Fruit fly (Drosophila melanogaster) whole organism, embryonic: ENCODE measurements around the gene Grd.
A peak's percentile ranks its signal among the peaks of the same experiment; 100 is the strongest.

Source experiments
- Adf1 ChIP-seq: fragments of 200-800 bp; sonication (Bioruptor generic); IDR thresholded peaks from 2 replicates; pipeline ENCODE4 v1.3.6; 2022; ENCODE audit warnings: missing biosample characterization, missing genetic modification characterization
- BEAF-32 ChIP-seq: fragments of 200-800 bp; sonication (Bioruptor generic); optimal IDR thresholded peaks from 3 replicates; lab custom pipeline; 2017; ENCODE audit warnings: missing biosample characterization, missing genetic modification characterization, mild to moderate bottlenecking, moderate library complexity, missing genetic modification reagents
- CG12391 ChIP-seq: fragments of 200-800 bp; sonication (Bioruptor generic); optimal IDR thresholded peaks from 3 replicates; lab custom pipeline; 2018; ENCODE audit warnings: missing biosample characterization, mild to moderate bottlenecking, missing genetic modification characterization, moderate library complexity
- CG12659 ChIP-seq: fragments of 200-800 bp; sonication (Bioruptor generic); optimal IDR thresholded peaks from 3 replicates; lab custom pipeline; 2017; ENCODE audit warnings: mild to moderate bottlenecking, missing biosample characterization, missing genetic modification reagents, missing genetic modification characterization
- CG14710 ChIP-seq: fragments of 200-800 bp; sonication (Bioruptor generic); optimal IDR thresholded peaks from 3 replicates; lab custom pipeline; 2019; ENCODE audit warnings: missing biosample characterization, mild to moderate bottlenecking, missing genetic modification characterization, moderate library complexity
- CG15269 ChIP-seq: fragments of 200-800 bp; sonication (Bioruptor generic); optimal IDR thresholded peaks from 2 replicates; lab custom pipeline; 2018; ENCODE audit warnings: missing biosample characterization, mild to moderate bottlenecking, missing genetic modification characterization, moderate library complexity
- CG15514 ChIP-seq: fragments of 200-800 bp; sonication (Bioruptor generic); optimal IDR thresholded peaks from 3 replicates; lab custom pipeline; 2017; ENCODE audit warnings: missing biosample characterization, missing genetic modification characterization, mild to moderate bottlenecking, moderate library complexity, missing genetic modification reagents
- CG1647 ChIP-seq: fragments of 200-800 bp; sonication (Bioruptor generic); optimal IDR thresholded peaks from 3 replicates; lab custom pipeline; 2016; ENCODE audit warnings: missing biosample characterization, missing genetic modification characterization
- CG17612 ChIP-seq: fragments of 200-800 bp; sonication (Bioruptor generic); IDR thresholded peaks from 2 replicates; pipeline ENCODE4 v1.3.6; 2022; ENCODE audit warnings: missing biosample characterization, missing genetic modification characterization
- CG2116 ChIP-seq: fragments of 200-800 bp; sonication (Bioruptor generic); optimal IDR thresholded peaks from 3 replicates; lab custom pipeline; 2018; ENCODE audit warnings: missing biosample characterization, mild to moderate bottlenecking, missing genetic modification characterization
- CG2712 ChIP-seq: fragments of 200-800 bp; optimal IDR thresholded peaks from 3 replicates; lab custom pipeline; 2019; ENCODE audit warnings: missing biosample characterization, mild to moderate bottlenecking, missing genetic modification characterization, moderate library complexity
- CG34422 ChIP-seq: fragments of 200-800 bp; sonication (Bioruptor generic); IDR thresholded peaks from 3 replicates; pipeline ENCODE4 v1.3.6; 2022; ENCODE audit warnings: missing biosample characterization, missing genetic modification characterization
- CG3847 ChIP-seq: fragments of 200-800 bp; sonication (Bioruptor generic); IDR thresholded peaks from 2 replicates; pipeline ENCODE4 v1.3.6; 2022; ENCODE audit warnings: missing biosample characterization, missing genetic modification characterization
- CG3995 ChIP-seq: fragments of 200-800 bp; sonication (Bioruptor generic); optimal IDR thresholded peaks from 3 replicates; lab custom pipeline; 2016; ENCODE audit warnings: missing biosample characterization, missing genetic modification characterization
- CG4617 ChIP-seq: fragments of 200-800 bp; sonication (Bioruptor generic); optimal IDR thresholded peaks from 3 replicates; lab custom pipeline; 2016; ENCODE audit warnings: missing biosample characterization, missing genetic modification characterization, borderline replicate concordance
- CG6791 ChIP-seq: fragments of 200-800 bp; sonication (Bioruptor generic); IDR thresholded peaks from 3 replicates; pipeline ENCODE4 v1.3.6; 2022; ENCODE audit warnings: missing biosample characterization, missing genetic modification characterization; ENCODE audit not compliant: partially characterized antibody
- CG9932 ChIP-seq: fragments of 200-800 bp; sonication (Bioruptor generic); IDR thresholded peaks from 2 replicates; pipeline ENCODE4 v1.3.6; 2022; ENCODE audit warnings: missing biosample characterization, missing genetic modification characterization
- Dfd ChIP-seq, 2 experiments: fragments of >200 bp; optimal IDR thresholded peaks; 2 replicates each; lab custom pipeline; 2017; ENCODE audit warnings: missing biosample characterization in 2 of 2, missing genetic modification characterization in 2 of 2
- Drgx ChIP-seq: fragments of 200-800 bp; sonication (Bioruptor generic); IDR thresholded peaks from 2 replicates; pipeline ENCODE4 v1.3.6; 2022; ENCODE audit warnings: missing biosample characterization, missing genetic modification characterization
- E2f2 ChIP-seq: fragments of 200-800 bp; sonication (Bioruptor generic); IDR thresholded peaks from 2 replicates; pipeline ENCODE4 v1.3.6; 2022; ENCODE audit warnings: missing biosample characterization, missing genetic modification characterization
- Fer3 ChIP-seq: fragments of 200-800 bp; sonication (Bioruptor generic); optimal IDR thresholded peaks from 2 replicates; lab custom pipeline; 2018; ENCODE audit warnings: missing biosample characterization, mild to moderate bottlenecking, missing genetic modification characterization, moderate library complexity
- Gug ChIP-seq: fragments of 200-800 bp; sonication (Bioruptor generic); IDR thresholded peaks from 4 replicates; pipeline ENCODE4 v1.3.6; 2022; ENCODE audit warnings: missing biosample characterization, missing genetic modification characterization
- H15 ChIP-seq: fragments of 200-800 bp; sonication (Bioruptor generic); IDR thresholded peaks from 3 replicates; pipeline ENCODE4 v1.3.6; 2022; ENCODE audit warnings: missing biosample characterization, missing genetic modification characterization
- HmgZ ChIP-seq: fragments of 200-800 bp; sonication (Bioruptor generic); optimal IDR thresholded peaks from 2 replicates; lab custom pipeline; 2018; ENCODE audit warnings: missing biosample characterization, mild to moderate bottlenecking, missing genetic modification characterization
- Hsf ChIP-seq: fragments of 200-800 bp; sonication (Bioruptor generic); optimal IDR thresholded peaks from 3 replicates; lab custom pipeline; 2016; ENCODE audit warnings: missing biosample characterization, missing genetic modification characterization
- Myb ChIP-seq: fragments of 200-800 bp; sonication (Bioruptor generic); optimal IDR thresholded peaks from 2 replicates; lab custom pipeline; 2016; ENCODE audit warnings: missing biosample characterization, missing genetic modification characterization
- NFAT ChIP-seq: fragments of 200-800 bp; sonication (Bioruptor generic); IDR thresholded peaks from 2 replicates; pipeline ENCODE4 v1.3.6; 2022; ENCODE audit warnings: missing biosample characterization, missing genetic modification characterization
- PHDP ChIP-seq: fragments of 200-800 bp; sonication (Bioruptor generic); optimal IDR thresholded peaks from 3 replicates; lab custom pipeline; 2018; ENCODE audit warnings: missing biosample characterization, mild to moderate bottlenecking, missing genetic modification characterization, moderate library complexity
- Sry-β ChIP-seq: fragments of 200-800 bp; sonication (Bioruptor generic); optimal IDR thresholded peaks from 2 replicates; lab custom pipeline; 2018; ENCODE audit warnings: missing biosample characterization, mild to moderate bottlenecking, missing genetic modification characterization, moderate library complexity
- bigmax ChIP-seq: fragments of 200-800 bp; sonication (Bioruptor generic); optimal IDR thresholded peaks from 2 replicates; lab custom pipeline; 2018; ENCODE audit warnings: missing biosample characterization, mild to moderate bottlenecking, missing genetic modification characterization
- bsh ChIP-seq, 2 experiments: fragments of 200-800 bp; sonication (Bioruptor generic); optimal IDR thresholded peaks; 2 replicates each; lab custom pipeline; 2017 to 2018; ENCODE audit warnings: mild to moderate bottlenecking in 2 of 2, missing biosample characterization in 2 of 2, missing genetic modification characterization in 2 of 2, moderate library complexity in 1 of 2
- cato ChIP-seq: fragments of 200-800 bp; sonication (Bioruptor generic); optimal IDR thresholded peaks from 2 replicates; lab custom pipeline; 2016; ENCODE audit warnings: missing biosample characterization, missing genetic modification characterization, borderline replicate concordance
- chn ChIP-seq: fragments of 200-800 bp; sonication (Bioruptor generic); optimal IDR thresholded peaks from 2 replicates; lab custom pipeline; 2016; ENCODE audit warnings: missing biosample characterization, missing genetic modification characterization
- crol ChIP-seq: fragments of 200-800 bp; sonication (Bioruptor generic); IDR thresholded peaks from 2 replicates; pipeline ENCODE4 v1.3.6; 2022; ENCODE audit warnings: missing biosample characterization, missing genetic modification characterization
- emc ChIP-seq: fragments of 200-800 bp; sonication (Bioruptor generic); optimal IDR thresholded peaks from 2 replicates; lab custom pipeline; 2016; ENCODE audit warnings: missing biosample characterization, missing genetic modification characterization
- esg ChIP-seq: fragments of 200-800 bp; sonication (Bioruptor generic); conservative IDR thresholded peaks from 2 replicates; pipeline ENCODE4 v1.3.6; 2022; ENCODE audit warnings: missing biosample characterization, missing genetic modification characterization
- grau ChIP-seq: fragments of 200-800 bp; optimal IDR thresholded peaks from 3 replicates; lab custom pipeline; 2019; ENCODE audit warnings: missing biosample characterization, mild to moderate bottlenecking, missing genetic modification characterization, moderate library complexity
- kah ChIP-seq: fragments of 200-800 bp; sonication (Bioruptor generic); optimal IDR thresholded peaks from 2 replicates; lab custom pipeline; 2018; ENCODE audit warnings: missing biosample characterization, mild to moderate bottlenecking, missing genetic modification characterization
- lbe ChIP-seq: fragments of 200-800 bp; sonication (Bioruptor generic); optimal IDR thresholded peaks from 2 replicates; lab custom pipeline; 2016; ENCODE audit warnings: missing biosample characterization, mild to moderate bottlenecking, missing genetic modification characterization
- nerfin-2 ChIP-seq: fragments of 200-800 bp; sonication (Bioruptor generic); IDR thresholded peaks from 2 replicates; pipeline ENCODE4 v1.3.6; 2022; ENCODE audit warnings: missing biosample characterization, missing genetic modification characterization; ENCODE audit not compliant: partially characterized antibody
- nmo ChIP-seq: fragments of 200-800 bp; sonication (Bioruptor generic); optimal IDR thresholded peaks from 2 replicates; lab custom pipeline; 2018; ENCODE audit warnings: missing biosample characterization, mild to moderate bottlenecking, missing genetic modification characterization, moderate library complexity
- phol ChIP-seq: fragments of 200-800 bp; sonication (Bioruptor generic); optimal IDR thresholded peaks from 3 replicates; lab custom pipeline; 2018; ENCODE audit warnings: missing biosample characterization, mild to moderate bottlenecking, missing genetic modification characterization, moderate library complexity
- pzg ChIP-seq: fragments of 200-800 bp; sonication (Bioruptor generic); optimal IDR thresholded peaks from 3 replicates; lab custom pipeline; 2018; ENCODE audit warnings: missing biosample characterization, mild to moderate bottlenecking, missing genetic modification characterization, moderate library complexity
- row ChIP-seq: fragments of 200-800 bp; sonication (Bioruptor generic); IDR thresholded peaks from 3 replicates; pipeline ENCODE4 v1.3.6; 2022; ENCODE audit warnings: missing biosample characterization, missing genetic modification characterization
- stwl ChIP-seq: fragments of 200-800 bp; sonication (Bioruptor generic); optimal IDR thresholded peaks from 3 replicates; lab custom pipeline; 2018; ENCODE audit warnings: missing biosample characterization, mild to moderate bottlenecking, missing genetic modification characterization, moderate library complexity
- trem ChIP-seq: fragments of 200-800 bp; optimal IDR thresholded peaks from 3 replicates; lab custom pipeline; 2019; ENCODE audit warnings: missing biosample characterization, mild to moderate bottlenecking, missing genetic modification characterization, moderate library complexity
- vvl ChIP-seq: fragments of 200-800 bp; sonication (Bioruptor generic); IDR thresholded peaks from 2 replicates; pipeline ENCODE4 v1.3.6; 2022; ENCODE audit warnings: missing biosample characterization, missing genetic modification characterization
- wek ChIP-seq: fragments of 200-800 bp; sonication (Bioruptor generic); optimal IDR thresholded peaks from 3 replicates; lab custom pipeline; 2018; ENCODE audit warnings: missing biosample characterization, mild to moderate bottlenecking, missing genetic modification characterization, moderate library complexity
- zfh2 ChIP-seq: fragments of 200-800 bp; sonication (Bioruptor generic); optimal IDR thresholded peaks from 2 replicates; lab custom pipeline; 2016; ENCODE audit warnings: missing biosample characterization, missing genetic modification characterization

Grd gene

DNA sequence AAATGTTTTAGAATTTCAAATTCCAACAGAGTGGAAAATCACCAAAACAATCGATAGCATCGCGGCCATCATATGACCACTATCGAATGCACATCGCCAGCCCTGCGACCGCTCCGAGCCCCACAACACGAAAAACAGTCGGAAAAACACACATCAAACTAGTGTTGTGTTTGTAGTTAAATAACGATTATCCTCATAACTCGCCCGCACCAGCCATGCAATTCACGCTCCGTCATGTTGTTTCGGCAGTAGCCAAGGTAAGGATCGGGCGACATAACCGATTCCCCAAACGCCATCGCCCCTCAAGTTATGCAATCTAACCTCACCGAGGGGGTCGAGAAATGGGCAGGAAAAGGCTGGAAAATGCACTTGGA is 23.8 kb downstream of the Grd start (continued):
- peak; percentile 16 for TF ChIP-seq zfh2 (GFP tag; lab: Kevin White, UChicago)
- peak; percentile 75 for TF ChIP-seq bigmax (GFP tag; lab: Kevin White, UChicago)
- TF ChIP-seq Adf1 = no peak
- peak; percentile 29 for TF ChIP-seq chn (GFP tag; lab: Kevin White, UChicago)
- peak; percentile 66 for TF ChIP-seq CG9932 (GFP tag; lab: Robert Waterston, UW)
- TF ChIP-seq NFAT (GFP tag; lab: Robert Waterston, UW) = peak; percentile 91
- TF ChIP-seq Hsf (GFP tag; lab: Kevin White, UChicago) = peak; percentile 5
- peak; percentile 87 for TF ChIP-seq CG6791 (GFP tag; lab: Robert Waterston, UW)
- peak; percentile 38; the same call in 1 of the 4 replicates for TF ChIP-seq Gug (GFP tag; lab: Robert Waterston, UW)
- peak; percentile 20; the same call in 1 of the 2 replicates for TF ChIP-seq Drgx
- peak; percentile 56 for TF ChIP-seq crol
- TF ChIP-seq H15 (GFP tag; lab: Robert Waterston, UW) = no peak
- no peak for TF ChIP-seq wek (GFP tag; lab: Kevin White, UChicago)

DNA sequence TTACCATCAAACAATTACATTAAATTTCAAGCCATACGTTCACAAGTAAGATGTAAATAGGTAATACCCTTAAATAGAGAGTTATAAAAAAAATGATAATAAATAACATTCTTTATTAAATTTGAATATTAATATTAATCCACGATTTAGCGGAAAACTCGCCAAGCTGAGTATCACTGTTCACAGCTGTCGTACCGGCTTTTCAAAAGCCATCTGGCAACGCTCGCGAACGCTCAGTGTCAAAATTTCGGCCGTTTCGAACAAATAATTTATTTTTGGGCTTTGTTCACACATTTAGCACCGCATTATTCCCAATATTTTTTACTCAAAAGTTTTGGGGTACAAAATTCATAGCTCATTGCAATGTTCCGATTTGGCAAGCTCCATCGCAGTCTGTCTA is 26.4 kb downstream of the Grd start, which contains the start of gene TrpRS-m:
Gene TrpRS-m, plus strand, starts transcription at position 211 of the 400 bp plus-strand sequence.
- TF ChIP-seq CG3995 (GFP tag; lab: Kevin White, UChicago) (peak; percentile 29), cato (GFP tag; lab: Kevin White, UChicago) (no peak), PHDP (peak; percentile 1), CG17612 (GFP tag; lab: Robert Waterston, UW) (no peak), Dfd (GFP tag; optimal IDR thresholded peaks at IDR 0.05; lab: Kevin White, UChicago) (no peak), Myb (GFP tag; lab: Kevin White, UChicago) (peak; percentile 30), phol (peak; percentile 23), CG2116 (GFP tag; lab: Kevin White, UChicago) (peak; percentile 14), CG15269 (peak; percentile 6), CG12659 (GFP tag; lab: Kevin White, UChicago) (peak; percentile 5), BEAF-32 (peak; percentile 3), CG1647 (GFP tag; lab: Kevin White, UChicago) (no peak), CG34422 (GFP tag; lab: Robert Waterston, UW) (peak; percentile 77; the same call in 1 of the 3 replicates), row (peak; percentile 84), emc (GFP tag; lab: Kevin White, UChicago) (no peak), CG14710 (tag; lab: Kevin White, UChicago) (peak; percentile 4), stwl (tag; lab: Kevin White, UChicago) (peak; percentile 56), nerfin-2 (GFP tag; lab: Robert Waterston, UW) (no peak), Sry-β (peak; percentile 92), CG12391 (tag; lab: Kevin White, UChicago) (peak; percentile 23), Fer3 (no peak), grau (tag; lab: Kevin White, UChicago) (peak; percentile 30), HmgZ (tag; lab: Kevin White, UChicago) (peak; percentile 1), CG15514 (GFP tag; lab: Kevin White, UChicago) (peak; percentile 33), CG2712 (tag; lab: Kevin White, UChicago) (peak; percentile 28), esg (GFP tag; lab: Robert Waterston, UW) (no peak), pzg (peak; percentile 33), CG3847 (GFP tag; lab: Robert Waterston, UW) (0 out of 2 replicates have a peak, but pooled peaks have one; percentile 13), bsh (GFP tag; optimal IDR thresholded peaks at IDR 0.05; lab: Kevin White, UChicago) (no peak), E2f2 (GFP tag; lab: Robert Waterston, UW) (peak; percentile 25; the same call in 1 of the 2 replicates), vvl (no peak), trem (tag; lab: Kevin White, UChicago) (peak; percentile 7), CG4617 (GFP tag; lab: Kevin White, UChicago) (peak; percentile 1), kah (GFP tag; lab: Kevin White, UChicago) (peak; percentile 8), lbe (no peak), nmo (GFP tag; lab: Kevin White, UChicago) (peak; percentile 4)
